Worm (Caenorhabditis elegans) whole organism, L3 larva: ENCODE results near the gene R13A1.1.

ENCODE experiments used
- R02D3.7 ChIP-seq: fragments of 150-350 bp; optimal IDR thresholded peaks from 2 replicates; lab custom pipeline; 2014; ENCODE audit warnings: missing biosample characterization, missing genetic modification characterization
- ZK546.5 ChIP-seq: sonication (generic microtip); optimal IDR thresholded peaks from 2 replicates; lab custom pipeline; 2017; ENCODE audit warnings: missing biosample characterization, missing genetic modification characterization
- aly-2 ChIP-seq: fragments of 150-350 bp; optimal IDR thresholded peaks from 2 replicates; lab custom pipeline; 2014; ENCODE audit warnings: missing biosample characterization, missing genetic modification characterization
- ama-1 ChIP-seq: fragments of 150-350 bp; optimal IDR thresholded peaks from 2 replicates; lab custom pipeline; 2018
- ceh-16 ChIP-seq: sonication (generic microtip); optimal IDR thresholded peaks from 2 replicates; lab custom pipeline; 2017; ENCODE audit warnings: missing biosample characterization, missing genetic modification characterization
- ceh-28 ChIP-seq: fragments of 150-350 bp; optimal IDR thresholded peaks from 2 replicates; lab custom pipeline; 2014; ENCODE audit warnings: missing biosample characterization, missing genetic modification reagents, missing genetic modification characterization
- ceh-82 ChIP-seq: fragments of 150-350 bp; optimal IDR thresholded peaks from 2 replicates; lab custom pipeline; 2014; ENCODE audit warnings: missing biosample characterization, missing genetic modification characterization
- ceh-9 ChIP-seq: sonication (generic microtip); optimal IDR thresholded peaks from 2 replicates; lab custom pipeline; 2018; ENCODE audit warnings: missing biosample characterization, missing genetic modification characterization
- daf-12 ChIP-seq: fragments of 150-350 bp; optimal IDR thresholded peaks from 2 replicates; lab custom pipeline; 2014; ENCODE audit warnings: missing biosample characterization, missing genetic modification reagents, missing genetic modification characterization
- egl-27 ChIP-seq: sonication (generic microtip); optimal IDR thresholded peaks from 4 replicates; lab custom pipeline; 2017; ENCODE audit warnings: missing biosample characterization, missing genetic modification reagents, missing genetic modification characterization
- egl-5 ChIP-seq: fragments of 150-350 bp; optimal IDR thresholded peaks from 2 replicates; lab custom pipeline; 2017; ENCODE audit warnings: missing biosample characterization, missing genetic modification reagents, missing genetic modification characterization, inconsistent platforms
- elt-1 ChIP-seq: fragments of 150-350 bp; optimal IDR thresholded peaks from 2 replicates; lab custom pipeline; 2014; ENCODE audit warnings: missing biosample characterization, missing genetic modification characterization
- elt-2 ChIP-seq: sonication (generic microtip); optimal IDR thresholded peaks from 2 replicates; lab custom pipeline; 2016; ENCODE audit warnings: missing genetic modification reagents, mild to moderate bottlenecking, missing genetic modification characterization, missing compliant biosample characterization
- elt-3 ChIP-seq, 3 experiments: fragments of 150-350 bp in 1 of 3; sonication (generic microtip) in 2 of 3; optimal IDR thresholded peaks; 2 replicates in 2 of 3; 4 replicates in 1 of 3; lab custom pipeline; 2014 to 2017; ENCODE audit warnings: missing biosample characterization in 3 of 3, missing genetic modification characterization in 3 of 3
- eor-1 ChIP-seq, 2 experiments: fragments of 150-350 bp; optimal IDR thresholded peaks; 2 replicates each; lab custom pipeline; 2014 to 2018; ENCODE audit warnings: missing biosample characterization in 2 of 2, missing genetic modification characterization in 2 of 2
- fkh-10 ChIP-seq: sonication (generic microtip); optimal IDR thresholded peaks from 2 replicates; lab custom pipeline; 2017; ENCODE audit warnings: missing biosample characterization, missing genetic modification reagents, missing genetic modification characterization
- fkh-2 ChIP-seq: fragments of 150-350 bp; optimal IDR thresholded peaks from 2 replicates; lab custom pipeline; 2014; ENCODE audit warnings: missing biosample characterization, missing genetic modification reagents, missing genetic modification characterization
- fos-1 ChIP-seq: fragments of 150-350 bp; optimal IDR thresholded peaks from 2 replicates; lab custom pipeline; 2014; ENCODE audit warnings: missing biosample characterization, missing genetic modification characterization
- hmg-11 ChIP-seq: sonication (generic microtip); optimal IDR thresholded peaks from 2 replicates; lab custom pipeline; 2016; ENCODE audit warnings: missing genetic modification characterization, missing compliant biosample characterization
- jun-1 ChIP-seq: fragments of 150-350 bp; optimal IDR thresholded peaks from 2 replicates; lab custom pipeline; 2014; ENCODE audit warnings: missing biosample characterization, missing genetic modification reagents, missing genetic modification characterization
- lin-15B ChIP-seq: fragments of 150-350 bp; optimal IDR thresholded peaks from 2 replicates; lab custom pipeline; 2014; ENCODE audit warnings: missing biosample characterization, missing genetic modification characterization
- lin-39 ChIP-seq: fragments of 150-350 bp; optimal IDR thresholded peaks from 2 replicates; lab custom pipeline; 2018; ENCODE audit warnings: missing biosample characterization, missing genetic modification reagents, missing genetic modification characterization
- lsy-12 ChIP-seq: sonication (generic microtip); optimal IDR thresholded peaks from 2 replicates; lab custom pipeline; 2016; ENCODE audit warnings: mild to moderate bottlenecking, missing genetic modification characterization, missing compliant biosample characterization
- mdl-1 ChIP-seq: fragments of 150-350 bp; optimal IDR thresholded peaks from 2 replicates; lab custom pipeline; 2014; ENCODE audit warnings: missing biosample characterization, missing genetic modification characterization
- mml-1 ChIP-seq: fragments of 150-350 bp; sonication (generic microtip); optimal IDR thresholded peaks from 3 replicates; lab custom pipeline; 2014; ENCODE audit warnings: missing biosample characterization, missing genetic modification characterization
- nfya-1 ChIP-seq: sonication (generic microtip); optimal IDR thresholded peaks from 2 replicates; lab custom pipeline; 2017; ENCODE audit warnings: missing genetic modification characterization, mild to moderate bottlenecking, missing compliant biosample characterization, antibody characterized with exemption, moderate library complexity; ENCODE audit not compliant: insufficient read depth
- nhr-11 ChIP-seq: fragments of 150-350 bp; optimal IDR thresholded peaks from 2 replicates; lab custom pipeline; 2014; ENCODE audit warnings: missing biosample characterization, missing genetic modification characterization
- nhr-12 ChIP-seq: fragments of 150-350 bp; optimal IDR thresholded peaks from 2 replicates; lab custom pipeline; 2014; ENCODE audit warnings: missing biosample characterization, missing genetic modification characterization
- nhr-23 ChIP-seq: fragments of 150-350 bp; optimal IDR thresholded peaks from 2 replicates; lab custom pipeline; 2014; ENCODE audit warnings: missing biosample characterization, missing genetic modification reagents, missing genetic modification characterization
- nhr-237 ChIP-seq: fragments of 150-350 bp; optimal IDR thresholded peaks from 2 replicates; lab custom pipeline; 2014; ENCODE audit warnings: missing biosample characterization, missing genetic modification characterization
- nhr-25 ChIP-seq: sonication (generic microtip); optimal IDR thresholded peaks from 2 replicates; lab custom pipeline; 2017; ENCODE audit warnings: missing biosample characterization, missing genetic modification characterization
- nhr-28 ChIP-seq: fragments of 150-350 bp; optimal IDR thresholded peaks from 2 replicates; lab custom pipeline; 2014; ENCODE audit warnings: missing biosample characterization, missing genetic modification characterization
- nhr-43 ChIP-seq: sonication (generic microtip); optimal IDR thresholded peaks from 2 replicates; lab custom pipeline; 2016; ENCODE audit warnings: mild to moderate bottlenecking, missing genetic modification characterization, missing compliant biosample characterization; ENCODE audit not compliant: poor library complexity, severe bottlenecking
- nhr-67 ChIP-seq: fragments of 150-350 bp; optimal IDR thresholded peaks from 2 replicates; lab custom pipeline; 2014; ENCODE audit warnings: missing biosample characterization, missing genetic modification characterization
- nhr-76 ChIP-seq: fragments of 150-350 bp; sonication (generic microtip); optimal IDR thresholded peaks from 5 replicates; lab custom pipeline; 2014; ENCODE audit warnings: missing biosample characterization, missing genetic modification characterization
- nhr-77 ChIP-seq: fragments of 150-350 bp; optimal IDR thresholded peaks from 2 replicates; lab custom pipeline; 2014; ENCODE audit warnings: missing biosample characterization, missing genetic modification characterization
- pha-4 ChIP-seq: fragments of 150-350 bp; optimal IDR thresholded peaks from 2 replicates; lab custom pipeline; 2014; ENCODE audit warnings: missing biosample characterization, missing genetic modification reagents, missing genetic modification characterization
- pqm-1 ChIP-seq: fragments of 150-350 bp; optimal IDR thresholded peaks from 2 replicates; lab custom pipeline; 2017; ENCODE audit warnings: missing biosample characterization, missing genetic modification characterization, inconsistent platforms
- sea-2 ChIP-seq: fragments of 150-350 bp; sonication (generic microtip); optimal IDR thresholded peaks from 4 replicates; lab custom pipeline; 2014; ENCODE audit warnings: missing biosample characterization, missing genetic modification reagents, missing genetic modification characterization
- skn-1 ChIP-seq: fragments of 150-350 bp; optimal IDR thresholded peaks from 2 replicates; lab custom pipeline; 2014; ENCODE audit warnings: missing biosample characterization, missing genetic modification characterization
- snpc-4 ChIP-seq: fragments of 150-350 bp; optimal IDR thresholded peaks from 2 replicates; lab custom pipeline; 2014; ENCODE audit warnings: missing biosample characterization, missing genetic modification characterization
- tbx-2 ChIP-seq: sonication (generic microtip); optimal IDR thresholded peaks from 2 replicates; lab custom pipeline; 2016; ENCODE audit warnings: mild to moderate bottlenecking, missing genetic modification characterization, missing compliant biosample characterization
- unc-39 ChIP-seq: sonication (generic microtip); optimal IDR thresholded peaks from 4 replicates; lab custom pipeline; 2017; ENCODE audit warnings: missing biosample characterization, missing genetic modification characterization
- unc-62 ChIP-seq: fragments of 150-350 bp; sonication (generic microtip); optimal IDR thresholded peaks from 4 replicates; lab custom pipeline; 2014; ENCODE audit warnings: missing biosample characterization, missing genetic modification reagents, missing genetic modification characterization
- zag-1 ChIP-seq: fragments of 150-350 bp; optimal IDR thresholded peaks from 2 replicates; lab custom pipeline; 2014; ENCODE audit warnings: missing biosample characterization, missing genetic modification characterization
- ztf-11 ChIP-seq: fragments of 150-350 bp; optimal IDR thresholded peaks from 2 replicates; lab custom pipeline; 2014; ENCODE audit warnings: missing biosample characterization, missing genetic modification characterization
- ztf-4 ChIP-seq: fragments of 150-350 bp; optimal IDR thresholded peaks from 2 replicates; lab custom pipeline; 2014; ENCODE audit warnings: missing biosample characterization, missing genetic modification characterization

R13A1.1 gene

DNA sequence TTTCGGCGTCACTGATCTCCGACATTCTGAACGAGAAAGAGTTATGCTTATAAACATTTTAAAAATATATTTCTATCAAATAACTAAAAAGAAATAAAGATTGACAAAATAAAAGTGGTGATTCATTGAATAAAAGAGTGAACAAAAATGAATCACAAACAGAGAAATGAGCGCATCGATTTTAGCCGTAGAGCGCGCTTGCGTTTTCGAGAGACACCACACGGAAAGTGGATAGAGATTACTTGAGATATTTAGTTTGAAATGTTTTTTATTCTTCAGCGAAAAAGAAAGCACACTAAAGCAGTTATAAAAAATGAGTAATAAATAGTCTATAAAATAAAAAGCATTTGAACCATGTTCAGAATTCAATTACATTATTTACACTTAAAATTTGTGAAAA is 10.4 kb downstream of the R13A1.1 start, which contains the start of gene cap-1:
Gene cap-1 (minus strand): TSS at position 26 of the 400 bp plus-strand sequence.
- TF ChIP-seq zag-1 (tag; lab: Kevin White, UChicago) = no peak
- no peak for TF ChIP-seq ztf-4
- peak; percentile 82 for TF ChIP-seq nhr-23 (tag; lab: Kevin White, UChicago)
- TF ChIP-seq nhr-11 = no peak
- no peak for TF ChIP-seq lin-39
- no peak for TF ChIP-seq ztf-11 (tag; lab: Kevin White, UChicago)
- TF ChIP-seq nhr-67 (tag; lab: Kevin White, UChicago) = no peak
- TF ChIP-seq nhr-237 (tag; lab: Kevin White, UChicago) = no peak
- no peak for TF ChIP-seq aly-2 (tag; lab: Kevin White, UChicago)
- TF ChIP-seq tbx-2 (tag; lab: Kevin White, UChicago) = no peak
- TF ChIP-seq eor-1 (tag; optimal IDR thresholded peaks at IDR 0.05; lab: Kevin White, UChicago) = no peak
- peak; percentile 53 for TF ChIP-seq pqm-1 (tag; lab: Kevin White, UChicago)
- TF ChIP-seq pha-4 (tag; lab: Kevin White, UChicago) = peak; percentile 92
- peak; percentile 88 for TF ChIP-seq lin-15B (tag; lab: Kevin White, UChicago)
- no peak for TF ChIP-seq nhr-77 (tag; lab: Kevin White, UChicago)
- no peak for TF ChIP-seq mml-1
- no peak for TF ChIP-seq ZK546.5 (tag; lab: Kevin White, UChicago)
- no peak for TF ChIP-seq nhr-43
- peak; percentile 73 for TF ChIP-seq ceh-28
- TF ChIP-seq hmg-11 (tag; lab: Kevin White, UChicago) = peak; percentile 72
- no peak for TF ChIP-seq nhr-76
- TF ChIP-seq mdl-1 = no peak
- TF ChIP-seq ama-1 = no peak
- TF ChIP-seq elt-3 (tag; optimal IDR thresholded peaks at IDR 0.05; lab: Kevin White, UChicago) = no peak
- no peak for TF ChIP-seq nhr-28
- TF ChIP-seq nhr-25 (tag; lab: Kevin White, UChicago) = peak; percentile 44
- no peak for TF ChIP-seq nhr-12 (tag; lab: Kevin White, UChicago)
- peak; percentile 68 for TF ChIP-seq nfya-1 (tag; lab: Kevin White, UChicago)
- TF ChIP-seq fkh-10 (GFP tag; lab: Kevin White, UChicago) = no peak
- TF ChIP-seq fos-1 (tag; lab: Kevin White, UChicago) = peak; percentile 50
- no peak for TF ChIP-seq daf-12 (tag; lab: Kevin White, UChicago)
- TF ChIP-seq snpc-4 (tag; lab: Kevin White, UChicago) = peak; percentile 80
- no peak for TF ChIP-seq unc-62
- peak; percentile 52 for TF ChIP-seq egl-5 (tag; lab: Kevin White, UChicago)
- no peak for TF ChIP-seq skn-1
- no peak for TF ChIP-seq ceh-16 (tag; lab: Kevin White, UChicago)
- peak; percentile 35 for TF ChIP-seq ceh-82 (tag; lab: Kevin White, UChicago)
- TF ChIP-seq lsy-12 (tag; lab: Kevin White, UChicago) = no peak
- no peak for TF ChIP-seq fkh-2 (tag; lab: Kevin White, UChicago)
- no peak for TF ChIP-seq sea-2
- no peak for TF ChIP-seq egl-27 (tag; lab: Kevin White, UChicago)
- no peak for TF ChIP-seq ceh-9
- TF ChIP-seq elt-2 (tag; lab: Kevin White, UChicago) = peak; percentile 33
- TF ChIP-seq R02D3.7 (tag; lab: Kevin White, UChicago) = no peak
- no peak for TF ChIP-seq unc-39
- TF ChIP-seq elt-1 (tag; lab: Kevin White, UChicago) = no peak
- TF ChIP-seq jun-1 (tag; lab: Kevin White, UChicago) = peak; percentile 28

DNA sequence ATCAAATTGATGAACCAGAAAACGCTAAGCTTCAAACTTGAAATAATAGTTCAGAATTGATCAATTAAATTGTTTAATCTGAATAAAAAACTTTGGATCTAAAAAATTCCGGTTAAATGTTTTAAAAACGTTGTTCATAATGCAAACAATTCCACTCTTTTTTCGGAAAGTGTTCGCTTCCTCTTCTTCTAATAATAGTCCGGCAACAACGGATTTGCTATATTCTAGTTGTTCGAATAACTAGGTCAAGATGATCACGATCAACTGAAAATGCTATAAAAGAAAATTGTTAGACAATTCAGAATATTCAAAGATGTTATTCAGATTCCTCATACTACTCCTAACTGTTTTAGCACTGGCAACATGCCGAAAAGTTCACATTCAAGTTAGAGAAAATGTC is 11.1 kb downstream of the R13A1.1 start, which contains the start of gene D2024.4:
Gene D2024.4 (plus strand): TSS at position 301 of the 400 bp plus-strand sequence.
- TF ChIP-seq zag-1 (tag; lab: Kevin White, UChicago) (no peak), ceh-82 (tag; lab: Kevin White, UChicago) (no peak)
